Worm (Caenorhabditis elegans) whole organism, L4/young adult: ENCODE measurements around the gene inx-9.

Experiments used
- W03F9.2 ChIP-seq: fragments of 150-350 bp; optimal IDR thresholded peaks from 2 replicates; lab custom pipeline; 2014; ENCODE audit warnings: missing biosample characterization, missing genetic modification characterization
- dao-5 ChIP-seq: sonication (generic microtip); optimal IDR thresholded peaks from 2 replicates; lab custom pipeline; 2016; ENCODE audit warnings: missing genotype, missing genetic modification characterization, moderate library complexity, missing compliant biosample characterization
- him-1 ChIP-seq: sonication (generic microtip); optimal IDR thresholded peaks from 2 replicates; lab custom pipeline; 2016; ENCODE audit warnings: missing genotype, missing genetic modification reagents, missing genetic modification characterization, missing compliant biosample characterization

DNA sequence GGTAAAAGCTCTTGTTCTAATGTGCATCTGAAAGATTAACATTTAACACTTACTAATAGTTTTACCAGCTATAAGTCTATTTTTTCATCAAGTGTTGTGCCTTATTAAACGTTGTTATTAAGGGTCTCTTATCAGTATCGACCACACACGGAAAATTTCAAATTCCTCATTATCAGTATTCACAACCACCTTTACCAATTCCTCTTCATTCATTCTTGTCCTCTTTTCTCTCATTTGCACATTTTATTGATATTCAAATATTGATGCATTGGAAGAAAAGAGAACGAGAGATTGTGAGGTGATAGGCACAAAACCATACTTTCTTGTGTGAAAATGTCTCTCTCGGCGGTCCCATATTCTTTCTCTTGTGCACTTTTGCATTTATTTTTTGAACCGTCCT, 45.7 kb downstream of the inx-9 start:
- TF ChIP-seq him-1 (no peak), dao-5 (tag; lab: Kevin White, UChicago) (no peak), W03F9.2 (tag; lab: Kevin White, UChicago) (no peak)
